Fruit fly (Drosophila melanogaster) whole organism: Measurements from ENCODE around the gene CheA75a.

ENCODE experiments used
- EcR ChIP-seq, 2 experiments: fragments of >200 bp; optimal IDR thresholded peaks; 2 replicates each; lab custom pipeline; 2017; ENCODE audit warnings: missing biosample characterization in 2 of 2, missing genetic modification characterization in 2 of 2, missing genetic modification reagents in 2 of 2
- psq ChIP-seq: fragments of >200 bp; optimal IDR thresholded peaks from 2 replicates; lab custom pipeline; 2017
- usp ChIP-seq: fragments of >200 bp; optimal IDR thresholded peaks from 2 replicates; lab custom pipeline; 2017; ENCODE audit warnings: missing biosample characterization, missing genetic modification characterization, mixed read lengths

DNA sequence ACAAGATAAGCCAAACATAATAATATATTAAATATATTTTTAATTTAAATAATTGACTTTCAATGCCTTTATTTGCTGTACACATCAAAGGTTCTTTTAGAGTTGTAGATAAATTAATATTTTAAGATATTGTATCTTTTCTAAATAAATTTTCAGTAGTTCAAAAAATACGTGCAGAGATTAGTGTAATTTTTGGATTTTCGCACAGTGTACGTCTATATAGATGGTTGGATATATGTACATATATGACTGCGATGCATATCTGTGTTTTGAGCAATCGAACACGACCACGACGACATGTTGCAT, 24.5 kb upstream of the CheA75a start:
- TF ChIP-seq EcR (GFP tag; optimal IDR thresholded peaks at IDR 0.05; lab: Kevin White, UChicago) (no peak), usp (GFP tag; lab: Kevin White, UChicago) (no peak), psq (lab: Kevin White, UChicago) (no peak)
